Fruit fly (Drosophila melanogaster) whole organism, embryonic: ENCODE data around the gene dx.

Source experiments
- CG1024 ChIP-seq: fragments of 200-800 bp; sonication (Bioruptor generic); IDR thresholded peaks from 2 replicates; pipeline ENCODE4 v1.3.6; 2022; ENCODE audit warnings: missing biosample characterization, missing genetic modification characterization
- CG10321 ChIP-seq: fragments of 200-800 bp; sonication (Bioruptor generic); IDR thresholded peaks from 2 replicates; pipeline ENCODE4 v1.3.6; 2022; ENCODE audit warnings: missing biosample characterization, missing genetic modification characterization
- CG11695 ChIP-seq: fragments of 200-800 bp; sonication (Bioruptor generic); IDR thresholded peaks from 3 replicates; pipeline ENCODE4 v1.3.6; 2022; ENCODE audit warnings: missing biosample characterization, missing genetic modification characterization
- CG12744 ChIP-seq: fragments of 200-800 bp; sonication (Bioruptor generic); optimal IDR thresholded peaks from 2 replicates; lab custom pipeline; 2016; ENCODE audit warnings: missing biosample characterization, missing genetic modification characterization
- CG12769 ChIP-seq: fragments of 200-800 bp; sonication (Bioruptor generic); optimal IDR thresholded peaks from 2 replicates; lab custom pipeline; 2019; ENCODE audit warnings: missing biosample characterization, mild to moderate bottlenecking, missing genetic modification characterization, moderate library complexity
- CG13775 ChIP-seq: fragments of 200-800 bp; sonication (Bioruptor generic); optimal IDR thresholded peaks from 3 replicates; lab custom pipeline; 2017; ENCODE audit warnings: missing biosample characterization, mild to moderate bottlenecking, missing genetic modification characterization
- CG14667 ChIP-seq: fragments of 200-800 bp; sonication (Bioruptor generic); IDR thresholded peaks from 2 replicates; pipeline ENCODE4 v1.3.6; 2022; ENCODE audit warnings: missing biosample characterization, missing genetic modification characterization
- CG14710 ChIP-seq: fragments of 200-800 bp; sonication (Bioruptor generic); optimal IDR thresholded peaks from 3 replicates; lab custom pipeline; 2019; ENCODE audit warnings: missing biosample characterization, mild to moderate bottlenecking, missing genetic modification characterization, moderate library complexity
- CG16863 ChIP-seq: fragments of 200-800 bp; sonication (Bioruptor generic); optimal IDR thresholded peaks from 3 replicates; lab custom pipeline; 2016; ENCODE audit warnings: missing biosample characterization, missing genetic modification characterization
- CG17186 ChIP-seq: fragments of 200-800 bp; sonication (Bioruptor generic); optimal IDR thresholded peaks from 3 replicates; lab custom pipeline; 2017; ENCODE audit warnings: missing biosample characterization, missing genetic modification reagents, missing genetic modification characterization
- CG17359 ChIP-seq: fragments of 200-800 bp; sonication (Bioruptor generic); optimal IDR thresholded peaks from 3 replicates; lab custom pipeline; 2018; ENCODE audit warnings: missing biosample characterization, mild to moderate bottlenecking, missing genetic modification characterization, moderate library complexity
- CG17912 ChIP-seq: fragments of 200-800 bp; sonication (Bioruptor generic); optimal IDR thresholded peaks from 2 replicates; lab custom pipeline; 2018; ENCODE audit warnings: missing biosample characterization, mild to moderate bottlenecking, missing genetic modification characterization
- CG2120 ChIP-seq: fragments of 200-800 bp; sonication (Bioruptor generic); optimal IDR thresholded peaks from 3 replicates; lab custom pipeline; 2016; ENCODE audit warnings: missing biosample characterization, missing genetic modification characterization
- CG3995 ChIP-seq: fragments of 200-800 bp; sonication (Bioruptor generic); optimal IDR thresholded peaks from 3 replicates; lab custom pipeline; 2016; ENCODE audit warnings: missing biosample characterization, missing genetic modification characterization
- CG42726 ChIP-seq: fragments of 200-800 bp; sonication (Bioruptor generic); IDR thresholded peaks from 2 replicates; pipeline ENCODE4 v1.3.6; 2022; ENCODE audit warnings: missing biosample characterization, missing genetic modification characterization; ENCODE audit not compliant: partially characterized antibody
- CG43689 ChIP-seq: fragments of 200-800 bp; sonication (Bioruptor generic); IDR thresholded peaks from 2 replicates; pipeline ENCODE4 v1.3.6; 2022; ENCODE audit warnings: missing biosample characterization, missing genetic modification characterization
- CG4404 ChIP-seq: fragments of 200-800 bp; sonication (Bioruptor generic); IDR thresholded peaks from 2 replicates; pipeline ENCODE4 v1.3.6; 2022; ENCODE audit warnings: missing biosample characterization, missing genetic modification characterization
- CG5180 ChIP-seq: fragments of 200-800 bp; sonication (Bioruptor generic); optimal IDR thresholded peaks from 3 replicates; lab custom pipeline; 2017; ENCODE audit warnings: missing biosample characterization, missing genetic modification characterization, mild to moderate bottlenecking, moderate library complexity, missing genetic modification reagents
- CG5245 ChIP-seq: fragments of 200-800 bp; sonication (Bioruptor generic); optimal IDR thresholded peaks from 3 replicates; lab custom pipeline; 2016; ENCODE audit warnings: missing biosample characterization, missing genetic modification characterization
- CG8281 ChIP-seq: fragments of 200-800 bp; sonication (Bioruptor generic); optimal IDR thresholded peaks from 2 replicates; lab custom pipeline; 2018; ENCODE audit warnings: missing biosample characterization, mild to moderate bottlenecking, missing genetic modification characterization, moderate library complexity
- CG8478 ChIP-seq: fragments of >200 bp; optimal IDR thresholded peaks from 2 replicates; lab custom pipeline; 2018
- CG9932 ChIP-seq: fragments of 200-800 bp; sonication (Bioruptor generic); IDR thresholded peaks from 2 replicates; pipeline ENCODE4 v1.3.6; 2022; ENCODE audit warnings: missing biosample characterization, missing genetic modification characterization
- Dip3 ChIP-seq: fragments of 200-800 bp; sonication (Bioruptor generic); optimal IDR thresholded peaks from 3 replicates; lab custom pipeline; 2016; ENCODE audit warnings: missing biosample characterization, missing genetic modification characterization
- Dp ChIP-seq: fragments of 200-800 bp; sonication (Bioruptor generic); optimal IDR thresholded peaks from 2 replicates; lab custom pipeline; 2018; ENCODE audit warnings: missing biosample characterization, mild to moderate bottlenecking, missing genetic modification characterization, moderate library complexity
- Gsc ChIP-seq: fragments of 200-800 bp; sonication (Bioruptor generic); IDR thresholded peaks from 2 replicates; pipeline ENCODE4 v1.3.6; 2022; ENCODE audit warnings: missing biosample characterization, missing genetic modification characterization
- Hr39 ChIP-seq: fragments of >200 bp; optimal IDR thresholded peaks from 2 replicates; lab custom pipeline; 2017
- Kr ChIP-seq: fragments of 200-800 bp; sonication (Bioruptor generic); optimal IDR thresholded peaks from 2 replicates; lab custom pipeline; 2017; ENCODE audit warnings: missing biosample characterization, mild to moderate bottlenecking, missing genetic modification characterization
- MTF-1 ChIP-seq: fragments of 200-800 bp; sonication (Bioruptor generic); optimal IDR thresholded peaks from 2 replicates; lab custom pipeline; 2018; ENCODE audit warnings: missing biosample characterization, mild to moderate bottlenecking, missing genetic modification characterization, borderline replicate concordance
- Mes4 ChIP-seq: fragments of 200-800 bp; sonication (Bioruptor generic); optimal IDR thresholded peaks from 2 replicates; lab custom pipeline; 2016; ENCODE audit warnings: missing biosample characterization, missing genetic modification characterization
- NfI ChIP-seq: fragments of 200-800 bp; sonication (Bioruptor generic); optimal IDR thresholded peaks from 3 replicates; lab custom pipeline; 2018; ENCODE audit warnings: missing biosample characterization, mild to moderate bottlenecking, missing genetic modification characterization, moderate library complexity
- Scr ChIP-seq: fragments of 200-800 bp; sonication (Bioruptor generic); IDR thresholded peaks from 2 replicates; pipeline ENCODE4 v1.3.6; 2022; ENCODE audit warnings: missing biosample characterization, missing genetic modification characterization; ENCODE audit not compliant: partially characterized antibody
- Sry-δ ChIP-seq: fragments of 200-800 bp; sonication (Bioruptor generic); optimal IDR thresholded peaks from 2 replicates; lab custom pipeline; 2016; ENCODE audit warnings: missing biosample characterization, missing genetic modification characterization
- Taf1 ChIP-seq: fragments of 200-800 bp; sonication (Bioruptor generic); IDR thresholded peaks from 2 replicates; pipeline ENCODE4 v1.3.6; 2022; ENCODE audit warnings: missing biosample characterization, missing genetic modification characterization
- Xbp1 ChIP-seq: fragments of 200-800 bp; sonication (Bioruptor generic); optimal IDR thresholded peaks from 3 replicates; lab custom pipeline; 2016; ENCODE audit warnings: missing biosample characterization, mild to moderate bottlenecking, missing genetic modification characterization
- aop ChIP-seq: fragments of 200-800 bp; sonication (Bioruptor generic); IDR thresholded peaks from 2 replicates; pipeline ENCODE4 v1.3.6; 2022; ENCODE audit warnings: missing biosample characterization, missing genetic modification characterization
- chm ChIP-seq: fragments of 200-800 bp; sonication (Bioruptor generic); IDR thresholded peaks from 2 replicates; pipeline ENCODE4 v1.3.6; 2022; ENCODE audit warnings: missing biosample characterization, missing genetic modification characterization
- dysf ChIP-seq: fragments of 200-800 bp; sonication (Bioruptor generic); IDR thresholded peaks from 3 replicates; pipeline ENCODE4 v1.3.6; 2022; ENCODE audit warnings: missing biosample characterization, missing genetic modification characterization
- ems ChIP-seq: fragments of 200-800 bp; sonication (Bioruptor generic); optimal IDR thresholded peaks from 3 replicates; lab custom pipeline; 2016; ENCODE audit warnings: missing biosample characterization, missing genetic modification characterization
- esg ChIP-seq: fragments of 200-800 bp; sonication (Bioruptor generic); conservative IDR thresholded peaks from 2 replicates; pipeline ENCODE4 v1.3.6; 2022; ENCODE audit warnings: missing biosample characterization, missing genetic modification characterization
- eve ChIP-seq, 2 experiments: fragments of >200 bp; optimal IDR thresholded peaks; 2 replicates each; lab custom pipeline; 2017; ENCODE audit warnings: missing biosample characterization in 2 of 2, missing genetic modification characterization in 2 of 2
- hb ChIP-seq: fragments of 200-800 bp; sonication (Bioruptor generic); IDR thresholded peaks from 3 replicates; pipeline ENCODE4 v1.3.6; 2022; ENCODE audit warnings: missing biosample characterization, missing genetic modification characterization; ENCODE audit not compliant: partially characterized antibody
- ind ChIP-seq: fragments of 200-800 bp; sonication (Bioruptor generic); optimal IDR thresholded peaks from 3 replicates; lab custom pipeline; 2016; ENCODE audit warnings: missing biosample characterization, missing genetic modification characterization
- kay ChIP-seq: fragments of 200-800 bp; sonication (Bioruptor generic); optimal IDR thresholded peaks from 2 replicates; lab custom pipeline; 2016; ENCODE audit warnings: missing biosample characterization, missing genetic modification characterization
- lov ChIP-seq, 2 experiments: fragments of 200-800 bp in 1 of 2; fragments of >200 bp in 1 of 2; sonication (Bioruptor generic) in 1 of 2; IDR thresholded peaks in 1 of 2; optimal IDR thresholded peaks in 1 of 2; 2 replicates in 1 of 2; 3 replicates in 1 of 2; pipeline versions ENCODE4 v1.3.6 to Lab custom; 2017 to 2022; ENCODE audit warnings: missing biosample characterization in 1 of 2, missing genetic modification characterization in 1 of 2
- pzg ChIP-seq: fragments of 200-800 bp; sonication (Bioruptor generic); optimal IDR thresholded peaks from 3 replicates; lab custom pipeline; 2018; ENCODE audit warnings: missing biosample characterization, mild to moderate bottlenecking, missing genetic modification characterization, moderate library complexity
- sens ChIP-seq: fragments of 200-800 bp; sonication (Bioruptor generic); peaks from one replicate; lab custom pipeline; 2016; ENCODE audit warnings: missing biosample characterization, missing genetic modification characterization
- sqz ChIP-seq: fragments of 200-800 bp; sonication (Bioruptor generic); optimal IDR thresholded peaks from 3 replicates; lab custom pipeline; 2018; ENCODE audit warnings: missing biosample characterization, mild to moderate bottlenecking, missing genetic modification characterization
- tgo ChIP-seq: fragments of 200-800 bp; sonication (Bioruptor generic); IDR thresholded peaks from 3 replicates; pipeline ENCODE4 v1.3.6; 2022; ENCODE audit warnings: missing biosample characterization, missing genetic modification characterization
- tll ChIP-seq, 2 experiments: fragments of 200-800 bp in 1 of 2; fragments of >200 bp in 1 of 2; sonication (Bioruptor generic) in 1 of 2; optimal IDR thresholded peaks; 2 replicates each; lab custom pipeline; 2017 to 2019; ENCODE audit warnings: missing biosample characterization in 2 of 2, missing genetic modification characterization in 2 of 2, mild to moderate bottlenecking in 1 of 2, moderate library complexity in 1 of 2
- trem ChIP-seq: fragments of 200-800 bp; optimal IDR thresholded peaks from 3 replicates; lab custom pipeline; 2019; ENCODE audit warnings: missing biosample characterization, mild to moderate bottlenecking, missing genetic modification characterization, moderate library complexity
- trh ChIP-seq: fragments of 200-800 bp; sonication (Bioruptor generic); optimal IDR thresholded peaks from 2 replicates; lab custom pipeline; 2016; ENCODE audit warnings: missing biosample characterization, missing genetic modification characterization
- tup ChIP-seq: fragments of 200-800 bp; sonication (Bioruptor generic); optimal IDR thresholded peaks from 2 replicates; lab custom pipeline; 2016; ENCODE audit warnings: missing biosample characterization, mild to moderate bottlenecking, missing genetic modification characterization, moderate library complexity

dx gene

DNA sequence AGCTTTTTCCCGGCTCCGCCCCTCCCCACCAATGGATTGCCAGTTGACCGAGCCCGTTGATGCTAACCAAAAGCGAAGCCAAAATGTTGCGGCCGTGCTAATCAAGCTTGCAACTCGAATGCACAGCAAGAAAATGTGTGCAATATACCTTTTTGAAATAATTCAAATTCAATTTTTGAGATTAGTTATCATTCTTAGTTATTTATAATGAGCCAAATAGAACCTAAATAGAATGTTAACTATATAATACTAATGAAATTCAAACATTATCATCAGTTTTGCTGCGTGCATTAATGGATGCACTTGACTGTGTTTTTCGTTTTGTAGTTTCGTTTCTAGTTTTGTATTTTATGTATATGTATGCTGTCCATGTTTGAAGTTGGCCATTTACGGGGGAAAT is 8.5 kb downstream of the dx start (continued):
- TF ChIP-seq tll (GFP tag; optimal IDR thresholded peaks at IDR 0.05; lab: Kevin White, UChicago) (no peak), CG16863 (GFP tag; lab: Kevin White, UChicago) (no peak), trem (tag; lab: Kevin White, UChicago) (no peak), lov (optimal IDR thresholded peaks at IDR 0.05; lab: Kevin White, UChicago) (no peak), lov (GFP tag; IDR thresholded peaks at IDR 0.05; lab: Robert Waterston, UW) (no peak), tgo (GFP tag; lab: Robert Waterston, UW) (peak; percentile 61; the same call in 2 of the 3 replicates), CG14710 (tag; lab: Kevin White, UChicago) (peak; percentile 5), CG8281 (tag; lab: Kevin White, UChicago) (no peak), CG17359 (tag; lab: Kevin White, UChicago) (peak; percentile 58), Hr39 (lab: Kevin White, UChicago) (no peak), CG2120 (no peak), Mes4 (GFP tag; lab: Kevin White, UChicago) (no peak), chm (GFP tag; lab: Robert Waterston, UW) (no peak), aop (GFP tag; lab: Robert Waterston, UW) (no peak), eve (GFP tag; optimal IDR thresholded peaks at IDR 0.05; lab: Kevin White, UChicago) (no peak), Dip3 (GFP tag; lab: Kevin White, UChicago) (no peak), Kr (no peak), CG3995 (GFP tag; lab: Kevin White, UChicago) (no peak), Sry-δ (GFP tag; lab: Kevin White, UChicago) (no peak), CG17912 (no peak), CG17186 (GFP tag; lab: Kevin White, UChicago) (no peak), CG5245 (no peak), CG12744 (no peak), tup (GFP tag; lab: Kevin White, UChicago) (no peak), esg (GFP tag; lab: Robert Waterston, UW) (peak; percentile 39), ind (GFP tag; lab: Kevin White, UChicago) (no peak), CG9932 (GFP tag; lab: Robert Waterston, UW) (no peak), CG14667 (GFP tag; lab: Robert Waterston, UW) (no peak), sens (peak; percentile 72), Gsc (GFP tag; lab: Robert Waterston, UW) (no peak), CG43689 (GFP tag; lab: Robert Waterston, UW) (no peak), sqz (GFP tag; lab: Kevin White, UChicago) (no peak), Taf1 (GFP tag; lab: Robert Waterston, UW) (no peak), ems (no peak), MTF-1 (GFP tag; lab: Kevin White, UChicago) (no peak), CG5180 (peak; percentile 21), pzg (GFP tag; lab: Kevin White, UChicago) (no peak), CG12769 (peak; percentile 38), kay (GFP tag; lab: Kevin White, UChicago) (no peak), CG8478 (lab: Kevin White, UChicago) (no peak), CG42726 (GFP tag; lab: Robert Waterston, UW) (no peak), Dp (GFP tag; lab: Kevin White, UChicago) (no peak), CG13775 (GFP tag; lab: Kevin White, UChicago) (no peak), hb (no peak), Xbp1 (GFP tag; lab: Kevin White, UChicago) (peak; percentile 40), CG10321 (GFP tag; lab: Robert Waterston, UW) (no peak), CG11695 (GFP tag; lab: Robert Waterston, UW) (0 out of 3 replicates have a peak, but pooled peaks have one; percentile 30), Scr (GFP tag; lab: Robert Waterston, UW) (no peak), NfI (GFP tag; lab: Kevin White, UChicago) (no peak), CG1024 (GFP tag; lab: Robert Waterston, UW) (0 out of 2 replicates have a peak, but pooled peaks have one; percentile 32), CG4404 (no peak), dysf (GFP tag; lab: Robert Waterston, UW) (peak; percentile 53; the same call in 1 of the 3 replicates), trh (GFP tag; lab: Kevin White, UChicago) (no peak)
